Fruit fly (Drosophila melanogaster) whole organism, embryonic: ENCODE results near the gene CG32700.
A peak's percentile ranks its signal among the peaks of the same experiment; 100 is the strongest.

Experiments
- Awh ChIP-seq: fragments of 200-800 bp; sonication (Bioruptor generic); IDR thresholded peaks from 2 replicates; pipeline ENCODE4, ENCODE4 v1.3.6; 2022; ENCODE audit warnings: missing biosample characterization, missing genetic modification characterization
- B-H2 ChIP-seq: fragments of 200-800 bp; sonication (Bioruptor generic); optimal IDR thresholded peaks from 2 replicates; lab custom pipeline; 2018; ENCODE audit warnings: missing biosample characterization, mild to moderate bottlenecking, missing genetic modification characterization
- Bgb ChIP-seq: fragments of 200-800 bp; sonication (Bioruptor generic); IDR thresholded peaks from 2 replicates; pipeline ENCODE4 v1.3.6; 2022; ENCODE audit warnings: missing biosample characterization, missing genetic modification characterization; ENCODE audit not compliant: partially characterized antibody
- CG1024 ChIP-seq: fragments of 200-800 bp; sonication (Bioruptor generic); IDR thresholded peaks from 2 replicates; pipeline ENCODE4 v1.3.6; 2022; ENCODE audit warnings: missing biosample characterization, missing genetic modification characterization
- CG11398 ChIP-seq: fragments of 200-800 bp; sonication (Bioruptor generic); optimal IDR thresholded peaks from 2 replicates; lab custom pipeline; 2016; ENCODE audit warnings: missing biosample characterization, missing genetic modification characterization
- CG11504 ChIP-seq: fragments of 200-800 bp; sonication (Bioruptor generic); optimal IDR thresholded peaks from 3 replicates; lab custom pipeline; 2019; ENCODE audit warnings: missing biosample characterization, mild to moderate bottlenecking, missing genetic modification characterization, moderate library complexity
- CG11560 ChIP-seq: fragments of 200-800 bp; sonication (Bioruptor generic); IDR thresholded peaks from 3 replicates; pipeline ENCODE4 v1.3.6; 2022; ENCODE audit warnings: missing biosample characterization, missing genetic modification characterization
- CG11696 ChIP-seq: fragments of 200-800 bp; sonication (Bioruptor generic); IDR thresholded peaks from 2 replicates; pipeline ENCODE4 v1.3.6; 2022; ENCODE audit warnings: missing biosample characterization, missing genetic modification characterization
- CG12104 ChIP-seq: fragments of 200-800 bp; sonication (Bioruptor generic); optimal IDR thresholded peaks from 3 replicates; lab custom pipeline; 2016; ENCODE audit warnings: missing biosample characterization, missing genetic modification characterization
- CG13424 ChIP-seq: fragments of 200-800 bp; sonication (Bioruptor generic); optimal IDR thresholded peaks from 2 replicates; lab custom pipeline; 2019; ENCODE audit warnings: missing biosample characterization, mild to moderate bottlenecking, missing genetic modification characterization, moderate library complexity
- CG14710 ChIP-seq: fragments of 200-800 bp; sonication (Bioruptor generic); optimal IDR thresholded peaks from 3 replicates; lab custom pipeline; 2019; ENCODE audit warnings: missing biosample characterization, mild to moderate bottlenecking, missing genetic modification characterization, moderate library complexity
- CG15696 ChIP-seq: fragments of 200-800 bp; sonication (Bioruptor generic); optimal IDR thresholded peaks from 2 replicates; lab custom pipeline; 2019; ENCODE audit warnings: missing biosample characterization, mild to moderate bottlenecking, missing genetic modification characterization, moderate library complexity
- CG18619 ChIP-seq: fragments of 200-800 bp; sonication (Bioruptor generic); optimal IDR thresholded peaks from 3 replicates; lab custom pipeline; 2017; ENCODE audit warnings: missing biosample characterization, mild to moderate bottlenecking, missing genetic modification characterization
- CG18764 ChIP-seq: fragments of 200-800 bp; sonication (Bioruptor generic); optimal IDR thresholded peaks from 3 replicates; lab custom pipeline; 2016; ENCODE audit warnings: missing biosample characterization, missing genetic modification characterization
- CG2889 ChIP-seq: fragments of 200-800 bp; sonication (Bioruptor generic); IDR thresholded peaks from 3 replicates; pipeline ENCODE4 v1.3.6; 2022; ENCODE audit warnings: missing biosample characterization, missing genetic modification characterization
- CG30403 ChIP-seq: fragments of 200-800 bp; sonication (Bioruptor generic); optimal IDR thresholded peaks from 3 replicates; lab custom pipeline; 2016; ENCODE audit warnings: missing biosample characterization, missing genetic modification characterization
- CG31388 ChIP-seq: fragments of 200-800 bp; sonication (Bioruptor generic); optimal IDR thresholded peaks from 2 replicates; lab custom pipeline; 2016; ENCODE audit warnings: missing biosample characterization, missing genetic modification characterization
- CG32772 ChIP-seq: fragments of 200-800 bp; sonication (Bioruptor generic); IDR thresholded peaks from 2 replicates; pipeline ENCODE4 v1.3.6; 2022; ENCODE audit warnings: missing biosample characterization, missing genetic modification characterization
- CG3281 ChIP-seq: fragments of 200-800 bp; sonication (Bioruptor generic); optimal IDR thresholded peaks from 3 replicates; lab custom pipeline; 2017; ENCODE audit warnings: missing biosample characterization, mild to moderate bottlenecking, missing genetic modification characterization
- CG4424 ChIP-seq: fragments of 200-800 bp; sonication (Bioruptor generic); optimal IDR thresholded peaks from 3 replicates; lab custom pipeline; 2016; ENCODE audit warnings: missing biosample characterization, missing genetic modification characterization
- CG4820 ChIP-seq: fragments of 200-800 bp; sonication (Bioruptor generic); optimal IDR thresholded peaks from 3 replicates; lab custom pipeline; 2016; ENCODE audit warnings: missing biosample characterization, missing genetic modification characterization
- CG5245 ChIP-seq: fragments of 200-800 bp; sonication (Bioruptor generic); optimal IDR thresholded peaks from 3 replicates; lab custom pipeline; 2016; ENCODE audit warnings: missing biosample characterization, missing genetic modification characterization
- CG7556 ChIP-seq: fragments of 200-800 bp; sonication (Bioruptor generic); optimal IDR thresholded peaks from 2 replicates; lab custom pipeline; 2017; ENCODE audit warnings: missing biosample characterization, mild to moderate bottlenecking, missing genetic modification characterization
- Dad ChIP-seq: fragments of 200-800 bp; sonication (Bioruptor generic); optimal IDR thresholded peaks from 3 replicates; lab custom pipeline; 2016; ENCODE audit warnings: missing biosample characterization, missing genetic modification characterization
- Gug ChIP-seq: fragments of 200-800 bp; sonication (Bioruptor generic); IDR thresholded peaks from 4 replicates; pipeline ENCODE4 v1.3.6; 2022; ENCODE audit warnings: missing biosample characterization, missing genetic modification characterization
- H2.0 ChIP-seq: fragments of 200-800 bp; sonication (Bioruptor generic); IDR thresholded peaks from 2 replicates; pipeline ENCODE4 v1.3.6; 2022; ENCODE audit warnings: missing biosample characterization, missing genetic modification characterization
- HmgD ChIP-seq: fragments of 200-800 bp; sonication (Bioruptor generic); optimal IDR thresholded peaks from 3 replicates; lab custom pipeline; 2016; ENCODE audit warnings: missing biosample characterization, missing genetic modification characterization
- Hr39 ChIP-seq: fragments of >200 bp; optimal IDR thresholded peaks from 2 replicates; lab custom pipeline; 2017
- Lhr ChIP-seq: fragments of 200-800 bp; sonication (Bioruptor generic); optimal IDR thresholded peaks from 3 replicates; lab custom pipeline; 2017; ENCODE audit warnings: mild to moderate bottlenecking, missing biosample characterization, missing genetic modification reagents, missing genetic modification characterization
- PHDP ChIP-seq: fragments of 200-800 bp; sonication (Bioruptor generic); optimal IDR thresholded peaks from 3 replicates; lab custom pipeline; 2018; ENCODE audit warnings: missing biosample characterization, mild to moderate bottlenecking, missing genetic modification characterization, moderate library complexity
- Ptx1 ChIP-seq: fragments of 200-800 bp; sonication (Bioruptor generic); IDR thresholded peaks from 2 replicates; pipeline ENCODE4 v1.3.6; 2022; ENCODE audit warnings: missing biosample characterization, missing genetic modification characterization
- Sox102F ChIP-seq: fragments of 200-800 bp; sonication (Bioruptor generic); optimal IDR thresholded peaks from 2 replicates; lab custom pipeline; 2018; ENCODE audit warnings: missing biosample characterization, mild to moderate bottlenecking, missing genetic modification characterization, moderate library complexity
- Xrp1 ChIP-seq: fragments of 200-800 bp; sonication (Bioruptor generic); IDR thresholded peaks from 2 replicates; pipeline ENCODE4 v1.3.6; 2022; ENCODE audit warnings: missing biosample characterization, missing genetic modification characterization
- bowl ChIP-seq: fragments of 200-800 bp; sonication (Bioruptor generic); IDR thresholded peaks from 2 replicates; pipeline ENCODE4 v1.3.6; 2022; ENCODE audit warnings: missing biosample characterization, missing genetic modification characterization
- chinmo ChIP-seq: fragments of 200-800 bp; sonication (Bioruptor generic); IDR thresholded peaks from 4 replicates; pipeline ENCODE4 v1.3.6; 2022; ENCODE audit warnings: missing biosample characterization, missing genetic modification characterization; ENCODE audit not compliant: partially characterized antibody
- corto ChIP-seq: fragments of 200-800 bp; sonication (Bioruptor generic); optimal IDR thresholded peaks from 2 replicates; lab custom pipeline; 2016; ENCODE audit warnings: missing biosample characterization, mild to moderate bottlenecking, missing genetic modification characterization, moderate library complexity
- danr ChIP-seq: fragments of 200-800 bp; sonication (Bioruptor generic); IDR thresholded peaks from 2 replicates; pipeline ENCODE4 v1.3.6; 2022; ENCODE audit warnings: missing biosample characterization, missing genetic modification characterization
- dpn ChIP-seq, 2 experiments: fragments of 200-800 bp; sonication (Bioruptor generic); optimal IDR thresholded peaks; 3 replicates each; lab custom pipeline; 2016; ENCODE audit warnings: missing biosample characterization in 2 of 2, missing genetic modification characterization in 2 of 2
- dysf ChIP-seq: fragments of 200-800 bp; sonication (Bioruptor generic); IDR thresholded peaks from 3 replicates; pipeline ENCODE4 v1.3.6; 2022; ENCODE audit warnings: missing biosample characterization, missing genetic modification characterization
- eve ChIP-seq, 2 experiments: fragments of >200 bp; optimal IDR thresholded peaks; 2 replicates each; lab custom pipeline; 2017; ENCODE audit warnings: missing biosample characterization in 2 of 2, missing genetic modification characterization in 2 of 2
- fd3F ChIP-seq: fragments of 200-800 bp; sonication (Bioruptor generic); optimal IDR thresholded peaks from 2 replicates; lab custom pipeline; 2018; ENCODE audit warnings: missing biosample characterization, mild to moderate bottlenecking, missing genetic modification characterization, moderate library complexity
- ind ChIP-seq: fragments of 200-800 bp; sonication (Bioruptor generic); optimal IDR thresholded peaks from 3 replicates; lab custom pipeline; 2016; ENCODE audit warnings: missing biosample characterization, missing genetic modification characterization
- lbe ChIP-seq: fragments of 200-800 bp; sonication (Bioruptor generic); optimal IDR thresholded peaks from 2 replicates; lab custom pipeline; 2016; ENCODE audit warnings: missing biosample characterization, mild to moderate bottlenecking, missing genetic modification characterization
- lmd ChIP-seq: fragments of 200-800 bp; sonication (Bioruptor generic); IDR thresholded peaks from 2 replicates; pipeline ENCODE4 v1.3.6; 2022; ENCODE audit warnings: missing biosample characterization, missing genetic modification characterization
- nmo ChIP-seq: fragments of 200-800 bp; sonication (Bioruptor generic); optimal IDR thresholded peaks from 2 replicates; lab custom pipeline; 2018; ENCODE audit warnings: missing biosample characterization, mild to moderate bottlenecking, missing genetic modification characterization, moderate library complexity
- otp ChIP-seq: fragments of 200-800 bp; sonication (Bioruptor generic); IDR thresholded peaks from 3 replicates; pipeline ENCODE4, ENCODE4 v1.3.6; 2022; ENCODE audit warnings: missing biosample characterization, missing genetic modification characterization
- sc ChIP-seq, 3 experiments: fragments of >200 bp in 2 of 3; fragments of 200-800 bp in 1 of 3; sonication (Bioruptor generic) in 1 of 3; optimal IDR thresholded peaks; 2 replicates in 2 of 3; 3 replicates in 1 of 3; lab custom pipeline; 2017; ENCODE audit warnings: mild to moderate bottlenecking in 1 of 3, missing biosample characterization in 1 of 3, missing genetic modification characterization in 1 of 3, missing genetic modification reagents in 1 of 3
- sens ChIP-seq: fragments of 200-800 bp; sonication (Bioruptor generic); peaks from one replicate; lab custom pipeline; 2016; ENCODE audit warnings: missing biosample characterization, missing genetic modification characterization
- trh ChIP-seq: fragments of 200-800 bp; sonication (Bioruptor generic); optimal IDR thresholded peaks from 2 replicates; lab custom pipeline; 2016; ENCODE audit warnings: missing biosample characterization, missing genetic modification characterization
- twi ChIP-seq: fragments of 200-800 bp; optimal IDR thresholded peaks from 2 replicates; lab custom pipeline; 2019; ENCODE audit warnings: missing biosample characterization, mild to moderate bottlenecking, missing genetic modification characterization, moderate library complexity
- unc-4 ChIP-seq: fragments of 200-800 bp; sonication (Bioruptor generic); IDR thresholded peaks from 2 replicates; pipeline ENCODE4 v1.3.6; 2022; ENCODE audit warnings: missing biosample characterization, missing genetic modification characterization; ENCODE audit not compliant: partially characterized antibody
- unpg ChIP-seq: fragments of 200-800 bp; sonication (Bioruptor generic); optimal IDR thresholded peaks from 3 replicates; lab custom pipeline; 2018; ENCODE audit warnings: missing biosample characterization, mild to moderate bottlenecking, missing genetic modification characterization, moderate library complexity

CG32700 gene

dm6 chrX:9485899-9486298, 64.7 kb downstream of the CG32700 start (continued):
- TF ChIP-seq otp (GFP tag; lab: Robert Waterston, UW) (no peak), Awh (GFP tag; lab: Robert Waterston, UW) (no peak), Gug (GFP tag; lab: Robert Waterston, UW) (no peak), danr (GFP tag; lab: Robert Waterston, UW) (no peak), CG1024 (GFP tag; lab: Robert Waterston, UW) (no peak), CG30403 (no peak), fd3F (GFP tag; lab: Kevin White, UChicago) (no peak), CG11504 (tag; lab: Kevin White, UChicago) (peak; percentile 60), CG4424 (peak; percentile 40), CG11696 (GFP tag; lab: Robert Waterston, UW) (no peak), CG13424 (no peak), Dad (GFP tag; lab: Kevin White, UChicago) (no peak), unc-4 (GFP tag; lab: Robert Waterston, UW) (no peak), sens (GFP tag; lab: Kevin White, UChicago) (no peak), CG3281 (GFP tag; lab: Kevin White, UChicago) (no peak), CG31388 (GFP tag; lab: Kevin White, UChicago) (no peak), trh (GFP tag; lab: Kevin White, UChicago) (no peak), CG5245 (GFP tag; lab: Kevin White, UChicago) (no peak), Ptx1 (GFP tag; lab: Robert Waterston, UW) (no peak), twi (tag; lab: Kevin White, UChicago) (no peak), Sox102F (GFP tag; lab: Kevin White, UChicago) (peak; percentile 54), ind (GFP tag; lab: Kevin White, UChicago) (no peak), Hr39 (lab: Kevin White, UChicago) (no peak), CG4820 (no peak), CG15696 (tag; lab: Kevin White, UChicago) (peak; percentile 12), B-H2 (GFP tag; lab: Kevin White, UChicago) (no peak), CG7556 (GFP tag; lab: Kevin White, UChicago) (no peak), chinmo (GFP tag; lab: Robert Waterston, UW) (no peak), CG18764 (no peak), dpn (GFP tag; optimal IDR thresholded peaks at IDR 0.05; lab: Kevin White, UChicago) (no peak), Lhr (GFP tag; lab: Kevin White, UChicago) (no peak), lmd (GFP tag; lab: Robert Waterston, UW) (no peak), Bgb (no peak), CG18619 (no peak), nmo (peak; percentile 51), CG12104 (no peak), unpg (GFP tag; lab: Kevin White, UChicago) (peak; percentile 15), sc (optimal IDR thresholded peaks at IDR 0.05; lab: Kevin White, UChicago) (no peak), sc (GFP tag; optimal IDR thresholded peaks at IDR 0.05; lab: Kevin White, UChicago) (no peak), corto (GFP tag; lab: Kevin White, UChicago) (no peak), CG32772 (GFP tag; lab: Robert Waterston, UW) (no peak), CG2889 (GFP tag; lab: Robert Waterston, UW) (no peak), Xrp1 (GFP tag; lab: Robert Waterston, UW) (peak; percentile 48; the same call in 1 of the 2 replicates), CG11560 (no peak), PHDP (tag; lab: Kevin White, UChicago) (no peak), lbe (GFP tag; lab: Kevin White, UChicago) (no peak), dysf (GFP tag; lab: Robert Waterston, UW) (no peak), HmgD (GFP tag; lab: Kevin White, UChicago) (no peak), CG14710 (tag; lab: Kevin White, UChicago) (peak; percentile 30), CG11398 (GFP tag; lab: Kevin White, UChicago) (no peak), H2.0 (GFP tag; lab: Robert Waterston, UW) (no peak), eve (GFP tag; optimal IDR thresholded peaks at IDR 0.05; lab: Kevin White, UChicago) (peak in 1 of 2 experiments; percentile 27), bowl (GFP tag; lab: Robert Waterston, UW) (no peak)
